Fruit fly (Drosophila melanogaster) whole organism, embryonic: ENCODE results near the gene Pxn.

Source experiments
- Ada2b ChIP-seq: fragments of 200-800 bp; sonication (Bioruptor generic); IDR thresholded peaks from 2 replicates; pipeline ENCODE4 v1.3.6; 2022; ENCODE audit warnings: missing biosample characterization, missing genetic modification characterization
- B-H1 ChIP-seq: fragments of 200-800 bp; sonication (Bioruptor generic); IDR thresholded peaks from 3 replicates; pipeline ENCODE4 v1.3.6; 2022; ENCODE audit warnings: missing biosample characterization, missing genetic modification characterization
- CG10321 ChIP-seq: fragments of 200-800 bp; sonication (Bioruptor generic); IDR thresholded peaks from 2 replicates; pipeline ENCODE4 v1.3.6; 2022; ENCODE audit warnings: missing biosample characterization, missing genetic modification characterization
- CG10654 ChIP-seq: fragments of 200-800 bp; sonication (Bioruptor generic); optimal IDR thresholded peaks from 2 replicates; lab custom pipeline; 2016; ENCODE audit warnings: missing biosample characterization, missing genetic modification characterization
- CG10979 ChIP-seq: fragments of 200-800 bp; sonication (Bioruptor generic); optimal IDR thresholded peaks from 2 replicates; lab custom pipeline; 2018; ENCODE audit warnings: missing biosample characterization, mild to moderate bottlenecking, missing genetic modification characterization, moderate library complexity
- CG11085 ChIP-seq: fragments of 200-800 bp; sonication (Bioruptor generic); IDR thresholded peaks from 2 replicates; pipeline ENCODE4 v1.3.6; 2022; ENCODE audit warnings: missing biosample characterization, missing genetic modification characterization
- CG12942 ChIP-seq: fragments of 200-800 bp; sonication (Bioruptor generic); optimal IDR thresholded peaks from 3 replicates; lab custom pipeline; 2016; ENCODE audit warnings: missing biosample characterization, missing genetic modification characterization
- CG15011 ChIP-seq: fragments of 200-800 bp; sonication (Bioruptor generic); optimal IDR thresholded peaks from 3 replicates; lab custom pipeline; 2018; ENCODE audit warnings: missing biosample characterization, mild to moderate bottlenecking, missing genetic modification characterization
- CG15479 ChIP-seq: fragments of 200-800 bp; sonication (Bioruptor generic); optimal IDR thresholded peaks from 3 replicates; lab custom pipeline; 2019; ENCODE audit warnings: missing biosample characterization, mild to moderate bottlenecking, missing genetic modification characterization, moderate library complexity
- CG16815 ChIP-seq: fragments of 200-800 bp; sonication (Bioruptor generic); optimal IDR thresholded peaks from 3 replicates; lab custom pipeline; 2017; ENCODE audit warnings: missing biosample characterization, mild to moderate bottlenecking, missing genetic modification characterization
- CG17568 ChIP-seq: fragments of 200-800 bp; sonication (Bioruptor generic); optimal IDR thresholded peaks from 2 replicates; lab custom pipeline; 2018; ENCODE audit warnings: missing biosample characterization, mild to moderate bottlenecking, missing genetic modification characterization, moderate library complexity
- CG18262 ChIP-seq: fragments of 200-800 bp; optimal IDR thresholded peaks from 3 replicates; lab custom pipeline; 2019; ENCODE audit warnings: missing biosample characterization, mild to moderate bottlenecking, missing genetic modification characterization, moderate library complexity
- CG18476 ChIP-seq: fragments of 200-800 bp; sonication (Bioruptor generic); optimal IDR thresholded peaks from 2 replicates; lab custom pipeline; 2016; ENCODE audit warnings: missing biosample characterization, mild to moderate bottlenecking, missing genetic modification characterization
- CG30431 ChIP-seq: fragments of 200-800 bp; sonication (Bioruptor generic); optimal IDR thresholded peaks from 2 replicates; lab custom pipeline; 2017; ENCODE audit warnings: missing biosample characterization, missing genetic modification characterization
- CG33213 ChIP-seq: fragments of 200-800 bp; sonication (Bioruptor generic); optimal IDR thresholded peaks from 3 replicates; lab custom pipeline; 2016; ENCODE audit warnings: missing biosample characterization, missing genetic modification characterization
- CG34422 ChIP-seq: fragments of 200-800 bp; sonication (Bioruptor generic); IDR thresholded peaks from 3 replicates; pipeline ENCODE4 v1.3.6; 2022; ENCODE audit warnings: missing biosample characterization, missing genetic modification characterization
- CG42726 ChIP-seq: fragments of 200-800 bp; sonication (Bioruptor generic); IDR thresholded peaks from 2 replicates; pipeline ENCODE4 v1.3.6; 2022; ENCODE audit warnings: missing biosample characterization, missing genetic modification characterization; ENCODE audit not compliant: partially characterized antibody
- CG4360 ChIP-seq: fragments of 200-800 bp; sonication (Bioruptor generic); IDR thresholded peaks from 2 replicates; pipeline ENCODE4 v1.3.6; 2022; ENCODE audit warnings: missing biosample characterization, missing genetic modification characterization
- CG6272 ChIP-seq: fragments of 200-800 bp; sonication (Bioruptor generic); IDR thresholded peaks from 2 replicates; pipeline ENCODE4 v1.3.6; 2022; ENCODE audit warnings: missing biosample characterization, missing genetic modification characterization
- CG9609 ChIP-seq: fragments of 200-800 bp; sonication (Bioruptor generic); optimal IDR thresholded peaks from 3 replicates; lab custom pipeline; 2016; ENCODE audit warnings: missing biosample characterization, missing genetic modification characterization
- CG9932 ChIP-seq: fragments of 200-800 bp; sonication (Bioruptor generic); IDR thresholded peaks from 2 replicates; pipeline ENCODE4 v1.3.6; 2022; ENCODE audit warnings: missing biosample characterization, missing genetic modification characterization
- Fer1 ChIP-seq: fragments of 200-800 bp; sonication (Bioruptor generic); optimal IDR thresholded peaks from 2 replicates; lab custom pipeline; 2017; ENCODE audit warnings: missing biosample characterization, mild to moderate bottlenecking, missing genetic modification characterization
- HLH4C ChIP-seq: fragments of 200-800 bp; sonication (Bioruptor generic); IDR thresholded peaks from 3 replicates; pipeline ENCODE4 v1.3.6; 2022; ENCODE audit warnings: missing biosample characterization, missing genetic modification characterization; ENCODE audit not compliant: partially characterized antibody
- Hmr ChIP-seq: fragments of 200-800 bp; sonication (Bioruptor generic); optimal IDR thresholded peaks from 3 replicates; lab custom pipeline; 2017; ENCODE audit warnings: mild to moderate bottlenecking, missing biosample characterization, missing genetic modification reagents, missing genetic modification characterization
- Hr78 ChIP-seq, 2 experiments: fragments of 200-800 bp in 1 of 2; fragments of >200 bp in 1 of 2; sonication (Bioruptor generic) in 1 of 2; optimal IDR thresholded peaks; 2 replicates each; lab custom pipeline; 2017 to 2019; ENCODE audit warnings: missing biosample characterization in 2 of 2, missing genetic modification characterization in 2 of 2, mild to moderate bottlenecking in 1 of 2, moderate library complexity in 1 of 2
- Kr ChIP-seq: fragments of 200-800 bp; sonication (Bioruptor generic); optimal IDR thresholded peaks from 2 replicates; lab custom pipeline; 2017; ENCODE audit warnings: missing biosample characterization, mild to moderate bottlenecking, missing genetic modification characterization
- MTF-1 ChIP-seq: fragments of 200-800 bp; sonication (Bioruptor generic); optimal IDR thresholded peaks from 2 replicates; lab custom pipeline; 2018; ENCODE audit warnings: missing biosample characterization, mild to moderate bottlenecking, missing genetic modification characterization, borderline replicate concordance
- Nf-YB ChIP-seq: fragments of 200-800 bp; sonication (Bioruptor generic); optimal IDR thresholded peaks from 3 replicates; lab custom pipeline; 2019; ENCODE audit warnings: missing biosample characterization, mild to moderate bottlenecking, missing genetic modification characterization, moderate library complexity
- Oaz ChIP-seq: fragments of 200-800 bp; sonication (Bioruptor generic); IDR thresholded peaks from 2 replicates; pipeline ENCODE4 v1.3.6; 2022; ENCODE audit warnings: missing biosample characterization, missing genetic modification characterization
- Rx ChIP-seq: fragments of 200-800 bp; sonication (Bioruptor generic); IDR thresholded peaks from 2 replicates; pipeline ENCODE4 v1.3.6; 2022; ENCODE audit warnings: missing biosample characterization, missing genetic modification characterization
- Side ChIP-seq: fragments of 200-800 bp; sonication (Bioruptor generic); optimal IDR thresholded peaks from 2 replicates; lab custom pipeline; 2016; ENCODE audit warnings: missing biosample characterization, missing genetic modification characterization
- Sox102F ChIP-seq: fragments of 200-800 bp; sonication (Bioruptor generic); optimal IDR thresholded peaks from 2 replicates; lab custom pipeline; 2018; ENCODE audit warnings: missing biosample characterization, mild to moderate bottlenecking, missing genetic modification characterization, moderate library complexity
- bcd ChIP-seq: fragments of 200-800 bp; sonication (Bioruptor generic); optimal IDR thresholded peaks from 2 replicates; lab custom pipeline; 2017; ENCODE audit warnings: missing biosample characterization, mild to moderate bottlenecking, missing genetic modification characterization
- bowl ChIP-seq: fragments of 200-800 bp; sonication (Bioruptor generic); IDR thresholded peaks from 2 replicates; pipeline ENCODE4 v1.3.6; 2022; ENCODE audit warnings: missing biosample characterization, missing genetic modification characterization
- btn ChIP-seq: fragments of 200-800 bp; sonication (Bioruptor generic); optimal IDR thresholded peaks from 2 replicates; lab custom pipeline; 2016; ENCODE audit warnings: missing biosample characterization, missing genetic modification characterization
- cg ChIP-seq: fragments of 200-800 bp; sonication (Bioruptor generic); optimal IDR thresholded peaks from 3 replicates; lab custom pipeline; 2019; ENCODE audit warnings: missing biosample characterization, mild to moderate bottlenecking, missing genetic modification characterization, moderate library complexity
- dati ChIP-seq: fragments of 200-800 bp; sonication (Bioruptor generic); IDR thresholded peaks from 2 replicates; pipeline ENCODE4 v1.3.6; 2022; ENCODE audit warnings: missing biosample characterization, missing genetic modification characterization
- disco-r ChIP-seq: fragments of 200-800 bp; sonication (Bioruptor generic); optimal IDR thresholded peaks from 2 replicates; lab custom pipeline; 2016; ENCODE audit warnings: missing biosample characterization, missing genetic modification characterization
- fru ChIP-seq: fragments of >200 bp; optimal IDR thresholded peaks from 2 replicates; lab custom pipeline; 2017
- hkb ChIP-seq, 2 experiments: fragments of 200-800 bp in 1 of 2; fragments of >200 bp in 1 of 2; sonication (Bioruptor generic) in 1 of 2; IDR thresholded peaks in 1 of 2; optimal IDR thresholded peaks in 1 of 2; 2 replicates each; pipeline versions ENCODE4 v1.3.6 to Lab custom; 2017 to 2022; ENCODE audit warnings: missing biosample characterization in 1 of 2, missing genetic modification characterization in 1 of 2
- jigr1 ChIP-seq: fragments of 200-800 bp; sonication (Bioruptor generic); IDR thresholded peaks from 3 replicates; pipeline ENCODE4 v1.3.6; 2022; ENCODE audit warnings: missing biosample characterization, missing genetic modification characterization
- lola ChIP-seq, 3 experiments: fragments of >200 bp in 2 of 3; fragments of 200-800 bp in 1 of 3; sonication (Bioruptor generic) in 1 of 3; optimal IDR thresholded peaks; 2 replicates each; lab custom pipeline; 2017 to 2019; ENCODE audit warnings: missing biosample characterization in 3 of 3, missing genetic modification characterization in 3 of 3, mild to moderate bottlenecking in 1 of 3, moderate library complexity in 1 of 3
- psq ChIP-seq: fragments of 200-800 bp; sonication (Bioruptor generic); optimal IDR thresholded peaks from 2 replicates; lab custom pipeline; 2017; ENCODE audit warnings: missing biosample characterization, missing genetic modification characterization
- repo ChIP-seq: fragments of 200-800 bp; sonication (Bioruptor generic); optimal IDR thresholded peaks from 2 replicates; lab custom pipeline; 2016; ENCODE audit warnings: missing biosample characterization, missing genetic modification characterization
- sim ChIP-seq: fragments of 200-800 bp; sonication (Bioruptor generic); IDR thresholded peaks from 2 replicates; pipeline ENCODE4 v1.3.6; 2022; ENCODE audit warnings: missing biosample characterization, missing genetic modification characterization
- sima ChIP-seq: fragments of 200-800 bp; sonication (Bioruptor generic); optimal IDR thresholded peaks from 2 replicates; lab custom pipeline; 2016; ENCODE audit warnings: missing biosample characterization, missing genetic modification characterization
- sug ChIP-seq: fragments of 200-800 bp; optimal IDR thresholded peaks from 2 replicates; lab custom pipeline; 2019; ENCODE audit warnings: missing biosample characterization, mild to moderate bottlenecking, missing genetic modification characterization, moderate library complexity
- unc-4 ChIP-seq: fragments of 200-800 bp; sonication (Bioruptor generic); IDR thresholded peaks from 2 replicates; pipeline ENCODE4 v1.3.6; 2022; ENCODE audit warnings: missing biosample characterization, missing genetic modification characterization; ENCODE audit not compliant: partially characterized antibody
- wor ChIP-seq: fragments of 200-800 bp; sonication (Bioruptor generic); IDR thresholded peaks from 2 replicates; pipeline ENCODE4 v1.3.6; 2022; ENCODE audit warnings: missing biosample characterization, missing genetic modification characterization

Gene Pxn

dm6 chr3L:2589167-2589910 lies 40.5 kb downstream of the Pxn start, which contains the start of gene dos (continued):
- TF ChIP-seq CG12942 (GFP tag; lab: Kevin White, UChicago), result no peak
- TF ChIP-seq Rx (GFP tag; lab: Robert Waterston, UW), result no peak
- TF ChIP-seq psq (GFP tag; lab: Kevin White, UChicago), result peak; percentile 4
- no peak for TF ChIP-seq bowl (GFP tag; lab: Robert Waterston, UW)
- no peak for TF ChIP-seq CG16815 (GFP tag; lab: Kevin White, UChicago)
- TF ChIP-seq CG18262 (tag; lab: Kevin White, UChicago), result peak; percentile 59
- TF ChIP-seq CG15011 (GFP tag; lab: Kevin White, UChicago), result no peak
- no peak for TF ChIP-seq CG17568
- TF ChIP-seq Hr78 (GFP tag; optimal IDR thresholded peaks at IDR 0.05; lab: Kevin White, UChicago), result no peak
- no peak for TF ChIP-seq fru (lab: Kevin White, UChicago)
- peak; percentile 10 for TF ChIP-seq bcd
- peak; percentile 79 for TF ChIP-seq cg (GFP tag; lab: Kevin White, UChicago)
- TF ChIP-seq Hmr, result peak; percentile 54
- no peak for TF ChIP-seq MTF-1 (GFP tag; lab: Kevin White, UChicago)
- TF ChIP-seq Kr (GFP tag; lab: Kevin White, UChicago), result no peak
- no peak for TF ChIP-seq disco-r
- TF ChIP-seq wor (GFP tag; lab: Robert Waterston, UW), result no peak
- peak; percentile 34 for TF ChIP-seq CG10979
- no peak for TF ChIP-seq CG4360
- TF ChIP-seq Sox102F (GFP tag; lab: Kevin White, UChicago), result no peak
- no peak for TF ChIP-seq CG15479 (GFP tag; lab: Kevin White, UChicago)
- no peak for TF ChIP-seq Side (GFP tag; lab: Kevin White, UChicago)
- TF ChIP-seq CG30431, result no peak
- TF ChIP-seq CG34422 (GFP tag; lab: Robert Waterston, UW), result no peak
- peak; percentile 69 for TF ChIP-seq sug (tag; lab: Kevin White, UChicago)
- peak; percentile 86 for TF ChIP-seq unc-4 (GFP tag; lab: Robert Waterston, UW)
- TF ChIP-seq CG18476 (GFP tag; lab: Kevin White, UChicago), result peak; percentile 66
- TF ChIP-seq Ada2b (GFP tag; lab: Robert Waterston, UW), result no peak
- no peak for TF ChIP-seq B-H1 (GFP tag; lab: Robert Waterston, UW)
- TF ChIP-seq CG10654, result peak; percentile 44
- peak; percentile 75 for TF ChIP-seq HLH4C (GFP tag; lab: Robert Waterston, UW)
- no peak for TF ChIP-seq CG6272 (GFP tag; lab: Robert Waterston, UW)
- no peak for TF ChIP-seq dati
- no peak for TF ChIP-seq sim (GFP tag; lab: Robert Waterston, UW)
- TF ChIP-seq CG42726 (GFP tag; lab: Robert Waterston, UW), result peak; percentile 79
- no peak for TF ChIP-seq hkb (optimal IDR thresholded peaks at IDR 0.05; lab: Kevin White, UChicago)
- TF ChIP-seq hkb (GFP tag; IDR thresholded peaks at IDR 0.05; lab: Robert Waterston, UW), result no peak
- TF ChIP-seq Fer1, result peak; percentile 61
- no peak for TF ChIP-seq btn (GFP tag; lab: Kevin White, UChicago)
- peak; percentile 3 for TF ChIP-seq Nf-YB (GFP tag; lab: Kevin White, UChicago)
- no peak for TF ChIP-seq sima (GFP tag; lab: Kevin White, UChicago)
- TF ChIP-seq Oaz (GFP tag; lab: Robert Waterston, UW), result no peak
- TF ChIP-seq lola (GFP tag; optimal IDR thresholded peaks at IDR 0.05; lab: Kevin White, UChicago), result peak in 1 of 3 experiments; percentile 41
- no peak for TF ChIP-seq jigr1
- no peak for TF ChIP-seq CG10321 (GFP tag; lab: Robert Waterston, UW)
- peak; percentile 22 for TF ChIP-seq CG9609 (GFP tag; lab: Kevin White, UChicago)
- TF ChIP-seq CG33213 (GFP tag; lab: Kevin White, UChicago), result peak; percentile 57
- no peak for TF ChIP-seq CG11085
- no peak for TF ChIP-seq repo (GFP tag; lab: Kevin White, UChicago)
- TF ChIP-seq CG9932 (GFP tag; lab: Robert Waterston, UW), result peak; percentile 49
